Fruit fly (Drosophila melanogaster) whole organism, pupa: ENCODE measurements around the gene CG6333.

Experiments
- CG10348 ChIP-seq: fragments of 200-800 bp; sonication (Bioruptor generic); IDR thresholded peaks from 2 replicates; pipeline ENCODE4 v1.3.6; 2022; ENCODE audit warnings: missing biosample characterization, missing genetic modification characterization
- CG12605 ChIP-seq: fragments of 200-800 bp; sonication (Bioruptor generic); IDR thresholded peaks from 2 replicates; pipeline ENCODE4 v1.3.6; 2022; ENCODE audit warnings: missing biosample characterization, missing genetic modification characterization
- CG13204 ChIP-seq: fragments of 200-800 bp; sonication (Bioruptor generic); optimal IDR thresholded peaks from 2 replicates; lab custom pipeline; 2018; ENCODE audit warnings: missing biosample characterization, mild to moderate bottlenecking, missing genetic modification characterization, moderate library complexity
- CG14655 ChIP-seq: fragments of 200-800 bp; sonication (Bioruptor generic); optimal IDR thresholded peaks from 3 replicates; lab custom pipeline; 2017; ENCODE audit warnings: mild to moderate bottlenecking, missing biosample characterization, missing genetic modification reagents, missing genetic modification characterization
- CG15710 ChIP-seq: fragments of 200-800 bp; sonication (Bioruptor generic); optimal IDR thresholded peaks from 2 replicates; lab custom pipeline; 2018; ENCODE audit warnings: missing biosample characterization, mild to moderate bottlenecking, missing genetic modification characterization, moderate library complexity
- CG17806 ChIP-seq: fragments of 200-800 bp; sonication (Bioruptor generic); optimal IDR thresholded peaks from 2 replicates; lab custom pipeline; 2018; ENCODE audit warnings: missing biosample characterization, mild to moderate bottlenecking, missing genetic modification characterization, moderate library complexity
- CG32121 ChIP-seq: fragments of 200-800 bp; sonication (Bioruptor generic); IDR thresholded peaks from 2 replicates; pipeline ENCODE4 v1.3.6; 2022; ENCODE audit warnings: missing biosample characterization, missing genetic modification characterization
- CG34367 ChIP-seq: fragments of 200-800 bp; sonication (Bioruptor generic); optimal IDR thresholded peaks from 2 replicates; lab custom pipeline; 2018; ENCODE audit warnings: missing biosample characterization, mild to moderate bottlenecking, missing genetic modification characterization
- CG4496 ChIP-seq: fragments of 200-800 bp; sonication (Bioruptor generic); IDR thresholded peaks from 3 replicates; pipeline ENCODE4 v1.3.6; 2022; ENCODE audit warnings: missing biosample characterization, missing genetic modification characterization
- CG8159 ChIP-seq: fragments of 200-800 bp; sonication (Bioruptor generic); optimal IDR thresholded peaks from 3 replicates; lab custom pipeline; 2018; ENCODE audit warnings: missing biosample characterization, mild to moderate bottlenecking, missing genetic modification characterization, moderate library complexity
- CG8301 ChIP-seq: fragments of 200-800 bp; sonication (Bioruptor generic); optimal IDR thresholded peaks from 2 replicates; lab custom pipeline; 2018; ENCODE audit warnings: missing biosample characterization, mild to moderate bottlenecking, missing genetic modification characterization
- CG9948 ChIP-seq: fragments of 200-800 bp; sonication (Bioruptor generic); optimal IDR thresholded peaks from 2 replicates; lab custom pipeline; 2018; ENCODE audit warnings: missing biosample characterization, mild to moderate bottlenecking, missing genetic modification characterization, moderate library complexity
- D1 ChIP-seq: fragments of 200-800 bp; sonication (Bioruptor generic); optimal IDR thresholded peaks from 2 replicates; lab custom pipeline; 2018; ENCODE audit warnings: missing biosample characterization, mild to moderate bottlenecking, missing genetic modification characterization, moderate library complexity
- EcR ChIP-seq: fragments of 200-800 bp; sonication (Bioruptor generic); optimal IDR thresholded peaks from 3 replicates; lab custom pipeline; 2019; ENCODE audit warnings: missing biosample characterization, missing genetic modification characterization, mild to moderate bottlenecking, moderate library complexity, missing genetic modification reagents
- Ets98B ChIP-seq: fragments of 200-800 bp; sonication (Bioruptor generic); IDR thresholded peaks from 2 replicates; pipeline ENCODE4 v1.3.6; 2022; ENCODE audit warnings: missing biosample characterization, missing genetic modification characterization
- Pif1A ChIP-seq: fragments of 200-800 bp; sonication (Bioruptor generic); optimal IDR thresholded peaks from 3 replicates; lab custom pipeline; 2016; ENCODE audit warnings: missing biosample characterization, missing genetic modification characterization
- Pif1B ChIP-seq: fragments of 200-800 bp; sonication (Bioruptor generic); optimal IDR thresholded peaks from 3 replicates; lab custom pipeline; 2016; ENCODE audit warnings: missing biosample characterization, missing genetic modification characterization
- Snoo ChIP-seq: fragments of 200-800 bp; sonication (Bioruptor generic); optimal IDR thresholded peaks from 3 replicates; lab custom pipeline; 2017; ENCODE audit warnings: missing biosample characterization, mild to moderate bottlenecking, missing genetic modification characterization, inconsistent platforms
- fd96Ca ChIP-seq: fragments of 200-800 bp; sonication (Bioruptor generic); IDR thresholded peaks from 3 replicates; pipeline ENCODE4 v1.3.6; 2022; ENCODE audit warnings: missing biosample characterization, missing genetic modification characterization
- gl ChIP-seq: fragments of 200-800 bp; sonication (Bioruptor generic); optimal IDR thresholded peaks from 2 replicates; lab custom pipeline; 2018; ENCODE audit warnings: missing biosample characterization, mild to moderate bottlenecking, missing genetic modification characterization
- rn ChIP-seq: fragments of 200-800 bp; sonication (Bioruptor generic); IDR thresholded peaks from 2 replicates; pipeline ENCODE4 v1.3.6; 2022; ENCODE audit warnings: missing biosample characterization, missing genetic modification characterization

CG6333 gene

dm6 chr3L:17476496-17476895 lies 9.5 kb downstream of the CG6333 start:
- no peak for TF ChIP-seq gl (tag; lab: Kevin White, UChicago)
- no peak for TF ChIP-seq CG4496 (GFP tag; lab: Robert Waterston, UW)
- no peak for TF ChIP-seq EcR (GFP tag; lab: Kevin White, UChicago)
- TF ChIP-seq CG34367 (tag; lab: Kevin White, UChicago): no peak
- no peak for TF ChIP-seq CG12605 (GFP tag; lab: Robert Waterston, UW)
- no peak for TF ChIP-seq D1
- no peak for TF ChIP-seq Ets98B (GFP tag; lab: Robert Waterston, UW)
- TF ChIP-seq CG8301: no peak
- no peak for TF ChIP-seq CG15710
- TF ChIP-seq Pif1A (GFP tag; lab: Kevin White, UChicago): no peak
- TF ChIP-seq CG14655: no peak
- no peak for TF ChIP-seq CG9948 (tag; lab: Kevin White, UChicago)
- no peak for TF ChIP-seq Snoo (tag; lab: Kevin White, UChicago)
- TF ChIP-seq fd96Ca (GFP tag; lab: Robert Waterston, UW): no peak
- no peak for TF ChIP-seq Pif1B (GFP tag; lab: Kevin White, UChicago)

- peak; percentile 82 for TF ChIP-seq D1
- TF ChIP-seq CG10348 (GFP tag; lab: Robert Waterston, UW): no peak
- TF ChIP-seq gl (tag; lab: Kevin White, UChicago): no peak
- no peak for TF ChIP-seq CG9948 (tag; lab: Kevin White, UChicago)
Measured at dm6 chr3L:17475979-17476393, 10.0 kb downstream of the CG6333 start, which contains the start of gene CG34250. Gene CG34250 (plus strand): TSS chr3L:17476222.

dm6 chr3L:17474711-17475451 lies 11.1 kb downstream of the CG6333 start, which contains the start of the genes UQCR-Q and CG46525:
Gene UQCR-Q (plus strand): TSS chr3L:17474761.
Gene CG46525 (plus strand): TSS chr3L:17475220.
- TF ChIP-seq Pif1B (GFP tag; lab: Kevin White, UChicago): no peak
- TF ChIP-seq CG34367 (tag; lab: Kevin White, UChicago): no peak
- TF ChIP-seq D1: peak; percentile 35

dm6 chr3L:17473889-17474288 lies 12.1 kb downstream of the CG6333 start:
- TF ChIP-seq Snoo (tag; lab: Kevin White, UChicago) (no peak), fd96Ca (GFP tag; lab: Robert Waterston, UW) (no peak), CG14655 (no peak), rn (no peak)

DNA sequence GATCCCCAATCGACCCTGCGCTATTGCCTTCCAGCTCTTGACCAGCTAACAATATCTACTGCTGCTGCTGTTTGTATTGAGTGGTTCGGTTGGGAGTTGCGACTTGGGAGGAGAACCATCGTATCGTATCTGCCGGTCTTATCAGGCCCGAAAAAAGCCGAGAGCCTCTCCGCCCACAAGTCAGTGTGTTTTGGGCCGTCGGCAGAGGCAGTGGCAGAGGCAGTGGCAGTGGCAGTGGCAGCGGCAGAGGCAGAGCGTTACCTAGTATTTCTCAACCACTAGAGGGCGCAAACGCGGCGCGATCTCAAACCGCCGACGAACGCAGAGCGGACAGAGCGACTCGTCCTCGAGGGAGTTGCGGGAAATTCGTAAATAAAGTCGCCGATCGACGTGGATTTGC lies 15.9 kb downstream of the CG6333 start, which contains the start of gene SecCl:
Gene SecCl, plus strand, starts transcription at position 18 of the 400 bp plus-strand sequence.
- no peak for TF ChIP-seq Ets98B (GFP tag; lab: Robert Waterston, UW)
- no peak for TF ChIP-seq CG4496 (GFP tag; lab: Robert Waterston, UW)
- TF ChIP-seq CG13204 (GFP tag; lab: Kevin White, UChicago): no peak
- TF ChIP-seq CG32121 (GFP tag; lab: Robert Waterston, UW): no peak
- no peak for TF ChIP-seq Snoo (tag; lab: Kevin White, UChicago)
- TF ChIP-seq CG17806 (tag; lab: Kevin White, UChicago): no peak
- TF ChIP-seq CG8159: no peak
- TF ChIP-seq D1: no peak
- TF ChIP-seq EcR (GFP tag; lab: Kevin White, UChicago): no peak

dm6 chr3L:17465804-17466203 lies 20.2 kb downstream of the CG6333 start, which contains the start of gene QIL1:
Gene QIL1 (plus strand): TSS chr3L:17465945.
- TF ChIP-seq D1: peak; percentile 93
- TF ChIP-seq Snoo (tag; lab: Kevin White, UChicago): no peak
- no peak for TF ChIP-seq CG17806 (tag; lab: Kevin White, UChicago)

- TF ChIP-seq CG9948 (tag; lab: Kevin White, UChicago): no peak
Measured at dm6 chr3L:17462474-17462873, 23.6 kb downstream of the CG6333 start.

DNA sequence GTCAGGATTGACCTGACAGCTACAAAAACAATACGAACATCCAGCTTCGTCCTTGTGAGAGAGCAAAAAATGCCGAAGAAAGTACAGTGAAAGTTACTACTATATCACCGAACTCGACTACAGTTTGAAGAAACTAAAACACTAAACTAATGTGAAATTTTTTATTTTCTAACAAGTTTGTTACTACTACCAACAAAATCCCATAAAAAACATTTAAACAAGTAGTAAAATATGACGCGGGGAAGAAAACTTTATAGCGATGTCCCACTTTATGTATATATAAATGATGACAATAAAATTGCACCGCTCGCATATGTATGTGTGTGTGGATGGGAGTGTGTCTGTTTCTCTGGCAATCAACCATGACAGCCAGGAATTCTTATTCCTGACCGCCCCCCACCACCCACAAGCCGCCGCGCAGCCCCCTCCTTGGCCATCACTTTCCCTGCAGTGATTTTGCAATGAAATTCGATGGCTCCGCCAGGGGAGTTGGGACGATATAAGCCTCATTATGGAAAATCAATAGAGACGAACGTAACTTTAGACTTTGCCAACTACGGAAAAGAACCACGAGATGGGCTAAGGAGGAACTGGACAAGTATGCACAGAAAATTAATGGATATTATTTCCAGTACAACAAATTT lies 24.5 kb downstream of the CG6333 start:
- TF ChIP-seq Pif1A (GFP tag; lab: Kevin White, UChicago): no peak
- TF ChIP-seq fd96Ca (GFP tag; lab: Robert Waterston, UW): no peak
- no peak for TF ChIP-seq CG10348 (GFP tag; lab: Robert Waterston, UW)
- TF ChIP-seq rn: no peak
